Fruit fly (Drosophila melanogaster) whole organism, wandering third instar larva: ENCODE results near the gene CG6656.

Experiments used
- CG32264 ChIP-seq: fragments of 200-800 bp; sonication (Bioruptor generic); optimal IDR thresholded peaks from 2 replicates; lab custom pipeline; 2016; ENCODE audit warnings: missing biosample characterization, missing genetic modification characterization
- CG9705 ChIP-seq: fragments of 200-800 bp; sonication (Bioruptor generic); optimal IDR thresholded peaks from 2 replicates; lab custom pipeline; 2018; ENCODE audit warnings: missing biosample characterization, mild to moderate bottlenecking, missing genetic modification characterization
- CrebA ChIP-seq: fragments of 200-800 bp; sonication (Bioruptor generic); optimal IDR thresholded peaks from 2 replicates; lab custom pipeline; 2016; ENCODE audit warnings: missing biosample characterization, mild to moderate bottlenecking, missing genetic modification characterization, borderline replicate concordance
- HLH106 ChIP-seq: fragments of 200-800 bp; optimal IDR thresholded peaks from 3 replicates; lab custom pipeline; 2019; ENCODE audit warnings: missing biosample characterization, mild to moderate bottlenecking, missing genetic modification characterization, moderate library complexity
- OdsH ChIP-seq: fragments of 200-800 bp; sonication (Bioruptor generic); optimal IDR thresholded peaks from 2 replicates; lab custom pipeline; 2016; ENCODE audit warnings: missing biosample characterization, mild to moderate bottlenecking, missing genetic modification characterization
- Rel ChIP-seq, 2 experiments: fragments of 200-800 bp; sonication (Bioruptor generic) in 1 of 2; optimal IDR thresholded peaks; 2 replicates in 1 of 2; 3 replicates in 1 of 2; lab custom pipeline; 2016 to 2019; ENCODE audit warnings: mild to moderate bottlenecking in 2 of 2, missing biosample characterization in 2 of 2, missing genetic modification characterization in 2 of 2, moderate library complexity in 1 of 2
- Vsx2 ChIP-seq: fragments of 200-300, 225-300 bp; sonication (Bioruptor generic); optimal IDR thresholded peaks from 2 replicates; lab custom pipeline; 2018; ENCODE audit warnings: missing biosample characterization, missing genetic modification characterization; ENCODE audit not compliant: partially characterized antibody
- dsf ChIP-seq: sonication (Bioruptor generic); optimal IDR thresholded peaks from 2 replicates; lab custom pipeline; 2016; ENCODE audit warnings: missing biosample characterization, missing genetic modification characterization, borderline replicate concordance
- foxo ChIP-seq, 2 experiments: fragments of 200-800 bp; sonication (Bioruptor generic); optimal IDR thresholded peaks; 2 replicates in 1 of 2; 3 replicates in 1 of 2; lab custom pipeline; 2016 to 2017; ENCODE audit warnings: missing biosample characterization in 2 of 2, missing genetic modification characterization in 2 of 2
- fru ChIP-seq: fragments of 200-800 bp; sonication (Bioruptor generic); optimal IDR thresholded peaks from 3 replicates; lab custom pipeline; 2016; ENCODE audit warnings: missing biosample characterization, mild to moderate bottlenecking, missing genetic modification characterization
- lola ChIP-seq: fragments of >200 bp; optimal IDR thresholded peaks from 2 replicates; lab custom pipeline; 2017; ENCODE audit warnings: missing biosample characterization, missing genetic modification characterization
- psq ChIP-seq: fragments of 200-800 bp; sonication (Bioruptor generic); optimal IDR thresholded peaks from 3 replicates; lab custom pipeline; 2017; ENCODE audit warnings: missing biosample characterization, mild to moderate bottlenecking, missing genetic modification characterization, moderate library complexity
- sage ChIP-seq: fragments of 200-800 bp; sonication (Bioruptor generic); optimal IDR thresholded peaks from 2 replicates; lab custom pipeline; 2016; ENCODE audit warnings: missing biosample characterization, mild to moderate bottlenecking, missing genetic modification characterization
- usp ChIP-seq: fragments of >200 bp; optimal IDR thresholded peaks from 2 replicates; lab custom pipeline; 2017; ENCODE audit warnings: missing biosample characterization, missing genetic modification characterization

- TF ChIP-seq fru (peak; percentile 87), dsf (peak; percentile 22), Rel (GFP tag; optimal IDR thresholded peaks at IDR 0.05; lab: Kevin White, UChicago) (peak; percentile 58), Rel (tag; optimal IDR thresholded peaks at IDR 0.05; lab: Kevin White, UChicago) (peak; percentile 58), usp (GFP tag; lab: Kevin White, UChicago) (no peak), lola (no peak), OdsH (GFP tag; lab: Kevin White, UChicago) (peak; percentile 80), CG32264 (GFP tag; lab: Kevin White, UChicago) (peak; percentile 60), psq (GFP tag; lab: Kevin White, UChicago) (peak; percentile 78), CG9705 (peak; percentile 79), foxo (GFP tag; optimal IDR thresholded peaks at IDR 0.05; lab: Kevin White, UChicago) (peak in 1 of 2 experiments; percentile 90), sage (GFP tag; lab: Kevin White, UChicago) (peak; percentile 84), HLH106 (tag; lab: Kevin White, UChicago) (peak; percentile 90), Vsx2 (no peak), CrebA (no peak)
These were observed 22.5 kb downstream of the CG6656 start for dm6 chr3R:21897565-21897964.
